Fruit fly (Drosophila melanogaster) whole organism, embryonic: ENCODE results near the gene hog.

Experiments used
- Bgb ChIP-seq: fragments of 200-800 bp; sonication (Bioruptor generic); IDR thresholded peaks from 2 replicates; pipeline ENCODE4 v1.3.6; 2022; ENCODE audit warnings: missing biosample characterization, missing genetic modification characterization; ENCODE audit not compliant: partially characterized antibody
- Bteb2 ChIP-seq: fragments of 200-800 bp; sonication (Bioruptor generic); optimal IDR thresholded peaks from 2 replicates; lab custom pipeline; 2016; ENCODE audit warnings: missing biosample characterization, missing genetic modification characterization
- CG1024 ChIP-seq: fragments of 200-800 bp; sonication (Bioruptor generic); IDR thresholded peaks from 2 replicates; pipeline ENCODE4 v1.3.6; 2022; ENCODE audit warnings: missing biosample characterization, missing genetic modification characterization
- CG10267 ChIP-seq: fragments of 200-800 bp; sonication (Bioruptor generic); optimal IDR thresholded peaks from 2 replicates; lab custom pipeline; 2018; ENCODE audit warnings: missing biosample characterization, mild to moderate bottlenecking, missing genetic modification characterization, moderate library complexity
- CG11695 ChIP-seq: fragments of 200-800 bp; sonication (Bioruptor generic); IDR thresholded peaks from 3 replicates; pipeline ENCODE4 v1.3.6; 2022; ENCODE audit warnings: missing biosample characterization, missing genetic modification characterization
- CG11723 ChIP-seq: fragments of 200-800 bp; sonication (Bioruptor generic); optimal IDR thresholded peaks from 2 replicates; lab custom pipeline; 2017; ENCODE audit warnings: missing biosample characterization, mild to moderate bottlenecking, missing genetic modification characterization
- CG13775 ChIP-seq: fragments of 200-800 bp; sonication (Bioruptor generic); optimal IDR thresholded peaks from 3 replicates; lab custom pipeline; 2017; ENCODE audit warnings: missing biosample characterization, mild to moderate bottlenecking, missing genetic modification characterization
- CG1647 ChIP-seq: fragments of 200-800 bp; sonication (Bioruptor generic); optimal IDR thresholded peaks from 3 replicates; lab custom pipeline; 2016; ENCODE audit warnings: missing biosample characterization, missing genetic modification characterization
- CG16815 ChIP-seq: fragments of 200-800 bp; sonication (Bioruptor generic); optimal IDR thresholded peaks from 3 replicates; lab custom pipeline; 2017; ENCODE audit warnings: missing biosample characterization, mild to moderate bottlenecking, missing genetic modification characterization
- CG17359 ChIP-seq: fragments of 200-800 bp; sonication (Bioruptor generic); optimal IDR thresholded peaks from 3 replicates; lab custom pipeline; 2018; ENCODE audit warnings: missing biosample characterization, mild to moderate bottlenecking, missing genetic modification characterization, moderate library complexity
- CG1792 ChIP-seq: fragments of 200-800 bp; sonication (Bioruptor generic); optimal IDR thresholded peaks from 2 replicates; lab custom pipeline; 2016; ENCODE audit warnings: missing biosample characterization, missing genetic modification characterization
- CG18764 ChIP-seq: fragments of 200-800 bp; sonication (Bioruptor generic); optimal IDR thresholded peaks from 3 replicates; lab custom pipeline; 2016; ENCODE audit warnings: missing biosample characterization, missing genetic modification characterization
- CG2712 ChIP-seq: fragments of 200-800 bp; optimal IDR thresholded peaks from 3 replicates; lab custom pipeline; 2019; ENCODE audit warnings: missing biosample characterization, mild to moderate bottlenecking, missing genetic modification characterization, moderate library complexity
- CG3407 ChIP-seq: fragments of 200-800 bp; sonication (Bioruptor generic); optimal IDR thresholded peaks from 2 replicates; lab custom pipeline; 2018; ENCODE audit warnings: missing biosample characterization, mild to moderate bottlenecking, missing genetic modification characterization
- CG3726 ChIP-seq: fragments of 200-800 bp; sonication (Bioruptor generic); IDR thresholded peaks from 3 replicates; pipeline ENCODE4, ENCODE4 v1.3.6; 2022; ENCODE audit warnings: missing biosample characterization, missing genetic modification characterization
- CG3838 ChIP-seq: fragments of 200-800 bp; sonication (Bioruptor generic); optimal IDR thresholded peaks from 3 replicates; lab custom pipeline; 2016; ENCODE audit warnings: missing biosample characterization, missing genetic modification characterization
- CG4360 ChIP-seq: fragments of 200-800 bp; sonication (Bioruptor generic); IDR thresholded peaks from 2 replicates; pipeline ENCODE4 v1.3.6; 2022; ENCODE audit warnings: missing biosample characterization, missing genetic modification characterization
- CG4617 ChIP-seq: fragments of 200-800 bp; sonication (Bioruptor generic); optimal IDR thresholded peaks from 3 replicates; lab custom pipeline; 2016; ENCODE audit warnings: missing biosample characterization, missing genetic modification characterization, borderline replicate concordance
- CG6254 ChIP-seq: fragments of 200-800 bp; sonication (Bioruptor generic); optimal IDR thresholded peaks from 3 replicates; lab custom pipeline; 2017; ENCODE audit warnings: mild to moderate bottlenecking, missing biosample characterization, missing genetic modification reagents, missing genetic modification characterization
- CG6791 ChIP-seq: fragments of 200-800 bp; sonication (Bioruptor generic); IDR thresholded peaks from 3 replicates; pipeline ENCODE4 v1.3.6; 2022; ENCODE audit warnings: missing biosample characterization, missing genetic modification characterization; ENCODE audit not compliant: partially characterized antibody
- CG6813 ChIP-seq: fragments of 200-800 bp; sonication (Bioruptor generic); optimal IDR thresholded peaks from 2 replicates; lab custom pipeline; 2017; ENCODE audit warnings: missing biosample characterization, missing genetic modification characterization, mild to moderate bottlenecking, moderate library complexity, missing genetic modification reagents
- CG8089 ChIP-seq: fragments of 200-800 bp; sonication (Bioruptor generic); optimal IDR thresholded peaks from 3 replicates; lab custom pipeline; 2016; ENCODE audit warnings: missing biosample characterization, missing genetic modification characterization
- CG9609 ChIP-seq: fragments of 200-800 bp; sonication (Bioruptor generic); optimal IDR thresholded peaks from 3 replicates; lab custom pipeline; 2016; ENCODE audit warnings: missing biosample characterization, missing genetic modification characterization
- CG9932 ChIP-seq: fragments of 200-800 bp; sonication (Bioruptor generic); IDR thresholded peaks from 2 replicates; pipeline ENCODE4 v1.3.6; 2022; ENCODE audit warnings: missing biosample characterization, missing genetic modification characterization
- Dbx ChIP-seq: fragments of 200-800 bp; sonication (Bioruptor generic); IDR thresholded peaks from 3 replicates; pipeline ENCODE4 v1.3.6; 2022; ENCODE audit warnings: missing biosample characterization, missing genetic modification characterization
- Dfd ChIP-seq, 2 experiments: fragments of >200 bp; optimal IDR thresholded peaks; 2 replicates each; lab custom pipeline; 2017; ENCODE audit warnings: missing biosample characterization in 2 of 2, missing genetic modification characterization in 2 of 2
- Dip3 ChIP-seq: fragments of 200-800 bp; sonication (Bioruptor generic); optimal IDR thresholded peaks from 3 replicates; lab custom pipeline; 2016; ENCODE audit warnings: missing biosample characterization, missing genetic modification characterization
- GATAe ChIP-seq: fragments of 200-800 bp; sonication (Bioruptor generic); conservative IDR thresholded peaks from 2 replicates; pipeline ENCODE4 v1.3.6; 2022; ENCODE audit warnings: missing biosample characterization, missing genetic modification characterization
- MESR4 ChIP-seq: fragments of 200-800 bp; sonication (Bioruptor generic); optimal IDR thresholded peaks from 2 replicates; lab custom pipeline; 2018; ENCODE audit warnings: missing biosample characterization, mild to moderate bottlenecking, missing genetic modification characterization, moderate library complexity
- Oaz ChIP-seq: fragments of 200-800 bp; sonication (Bioruptor generic); IDR thresholded peaks from 2 replicates; pipeline ENCODE4 v1.3.6; 2022; ENCODE audit warnings: missing biosample characterization, missing genetic modification characterization
- Sin3A ChIP-seq: fragments of >200 bp; optimal IDR thresholded peaks from 2 replicates; lab custom pipeline; 2018
- Ssrp ChIP-seq: fragments of 200-800 bp; sonication (Bioruptor generic); optimal IDR thresholded peaks from 2 replicates; lab custom pipeline; 2018; ENCODE audit warnings: missing biosample characterization, mild to moderate bottlenecking, missing genetic modification characterization, moderate library complexity
- Taf1 ChIP-seq: fragments of 200-800 bp; sonication (Bioruptor generic); IDR thresholded peaks from 2 replicates; pipeline ENCODE4 v1.3.6; 2022; ENCODE audit warnings: missing biosample characterization, missing genetic modification characterization
- YL-1 ChIP-seq: fragments of 200-800 bp; sonication (Bioruptor generic); optimal IDR thresholded peaks from 3 replicates; lab custom pipeline; 2017; ENCODE audit warnings: missing biosample characterization, mild to moderate bottlenecking, missing genetic modification characterization
- aop ChIP-seq: fragments of 200-800 bp; sonication (Bioruptor generic); IDR thresholded peaks from 2 replicates; pipeline ENCODE4 v1.3.6; 2022; ENCODE audit warnings: missing biosample characterization, missing genetic modification characterization
- bab2 ChIP-seq: fragments of 200-800 bp; sonication (Bioruptor generic); optimal IDR thresholded peaks from 2 replicates; lab custom pipeline; 2016; ENCODE audit warnings: missing biosample characterization, missing genetic modification characterization
- cg ChIP-seq: fragments of 200-800 bp; sonication (Bioruptor generic); optimal IDR thresholded peaks from 3 replicates; lab custom pipeline; 2019; ENCODE audit warnings: missing biosample characterization, mild to moderate bottlenecking, missing genetic modification characterization, moderate library complexity
- chinmo ChIP-seq: fragments of 200-800 bp; sonication (Bioruptor generic); IDR thresholded peaks from 4 replicates; pipeline ENCODE4 v1.3.6; 2022; ENCODE audit warnings: missing biosample characterization, missing genetic modification characterization; ENCODE audit not compliant: partially characterized antibody
- fd64A ChIP-seq: fragments of 200-800 bp; sonication (Bioruptor generic); optimal IDR thresholded peaks from 3 replicates; lab custom pipeline; 2018; ENCODE audit warnings: missing biosample characterization, mild to moderate bottlenecking, missing genetic modification characterization
- gsb-n ChIP-seq: fragments of 200-800 bp; sonication (Bioruptor generic); optimal IDR thresholded peaks from 3 replicates; lab custom pipeline; 2018; ENCODE audit warnings: missing biosample characterization, mild to moderate bottlenecking, missing genetic modification characterization
- gt ChIP-seq: fragments of 200-800 bp; sonication (Bioruptor generic); IDR thresholded peaks from 2 replicates; pipeline ENCODE4 v1.3.6; 2022; ENCODE audit warnings: missing biosample characterization, missing genetic modification characterization
- h ChIP-seq: fragments of >200 bp; optimal IDR thresholded peaks from 2 replicates; lab custom pipeline; 2017
- inv ChIP-seq: fragments of 200-800 bp; sonication (Bioruptor generic); IDR thresholded peaks from 2 replicates; pipeline ENCODE4 v1.3.6; 2022; ENCODE audit warnings: missing biosample characterization, missing genetic modification characterization; ENCODE audit not compliant: partially characterized antibody
- kay ChIP-seq: fragments of 200-800 bp; sonication (Bioruptor generic); optimal IDR thresholded peaks from 2 replicates; lab custom pipeline; 2016; ENCODE audit warnings: missing biosample characterization, missing genetic modification characterization
- maf-S ChIP-seq: fragments of 200-800 bp; sonication (Bioruptor generic); optimal IDR thresholded peaks from 2 replicates; lab custom pipeline; 2016; ENCODE audit warnings: missing biosample characterization, missing genetic modification characterization
- pros ChIP-seq: fragments of 200-800 bp; sonication (Bioruptor generic); optimal IDR thresholded peaks from 3 replicates; lab custom pipeline; 2019; ENCODE audit warnings: missing biosample characterization, mild to moderate bottlenecking, missing genetic modification characterization, moderate library complexity
- repo ChIP-seq: fragments of 200-800 bp; sonication (Bioruptor generic); optimal IDR thresholded peaks from 2 replicates; lab custom pipeline; 2016; ENCODE audit warnings: missing biosample characterization, missing genetic modification characterization
- shn ChIP-seq: fragments of 200-800 bp; sonication (Bioruptor generic); optimal IDR thresholded peaks from 3 replicates; lab custom pipeline; 2016; ENCODE audit warnings: missing biosample characterization, missing genetic modification characterization
- sug ChIP-seq: fragments of 200-800 bp; optimal IDR thresholded peaks from 2 replicates; lab custom pipeline; 2019; ENCODE audit warnings: missing biosample characterization, mild to moderate bottlenecking, missing genetic modification characterization, moderate library complexity
- tin ChIP-seq: fragments of 200-800 bp; sonication (Bioruptor generic); optimal IDR thresholded peaks from 3 replicates; lab custom pipeline; 2016; ENCODE audit warnings: missing biosample characterization, missing genetic modification characterization
- toy ChIP-seq: fragments of 200-800 bp; sonication (Bioruptor generic); IDR thresholded peaks from 2 replicates; pipeline ENCODE4 v1.3.6; 2022; ENCODE audit warnings: missing biosample characterization, missing genetic modification characterization
- twi ChIP-seq: fragments of 200-800 bp; optimal IDR thresholded peaks from 2 replicates; lab custom pipeline; 2019; ENCODE audit warnings: missing biosample characterization, mild to moderate bottlenecking, missing genetic modification characterization, moderate library complexity
- z ChIP-seq: fragments of 200-800 bp; sonication (Bioruptor generic); IDR thresholded peaks from 3 replicates; pipeline ENCODE4 v1.3.6; 2022; ENCODE audit warnings: missing biosample characterization, missing genetic modification characterization

Gene hog

dm6 chrX:14727580-14727979, 8.8 kb upstream of the hog start (continued):
- peak; percentile 47 for TF ChIP-seq CG6813 (GFP tag; lab: Kevin White, UChicago)
- no peak for TF ChIP-seq CG4360 (GFP tag; lab: Robert Waterston, UW)
- TF ChIP-seq bab2 (GFP tag; lab: Kevin White, UChicago): no peak
- TF ChIP-seq pros: no peak
- TF ChIP-seq sug (tag; lab: Kevin White, UChicago): no peak
- no peak for TF ChIP-seq gsb-n (tag; lab: Kevin White, UChicago)
- TF ChIP-seq toy (GFP tag; lab: Robert Waterston, UW): no peak
- TF ChIP-seq chinmo (GFP tag; lab: Robert Waterston, UW): no peak
- no peak for TF ChIP-seq repo (GFP tag; lab: Kevin White, UChicago)
- no peak for TF ChIP-seq h (lab: Kevin White, UChicago)
- no peak for TF ChIP-seq inv (GFP tag; lab: Robert Waterston, UW)
- TF ChIP-seq CG13775 (GFP tag; lab: Kevin White, UChicago): no peak
- no peak for TF ChIP-seq Ssrp (tag; lab: Kevin White, UChicago)
- no peak for TF ChIP-seq fd64A (GFP tag; lab: Kevin White, UChicago)
- no peak for TF ChIP-seq Dfd (GFP tag; optimal IDR thresholded peaks at IDR 0.05; lab: Kevin White, UChicago)
- TF ChIP-seq CG9932 (GFP tag; lab: Robert Waterston, UW): no peak
- no peak for TF ChIP-seq MESR4 (GFP tag; lab: Kevin White, UChicago)
- no peak for TF ChIP-seq CG16815 (GFP tag; lab: Kevin White, UChicago)
- TF ChIP-seq CG6791 (GFP tag; lab: Robert Waterston, UW): no peak
- no peak for TF ChIP-seq CG9609 (GFP tag; lab: Kevin White, UChicago)
- TF ChIP-seq CG2712 (tag; lab: Kevin White, UChicago): peak; percentile 24
- no peak for TF ChIP-seq Sin3A (lab: Kevin White, UChicago)
- TF ChIP-seq Bgb (GFP tag; lab: Robert Waterston, UW): no peak
- no peak for TF ChIP-seq CG18764 (GFP tag; lab: Kevin White, UChicago)
- TF ChIP-seq gt (GFP tag; lab: Robert Waterston, UW): no peak
- TF ChIP-seq Bteb2: no peak
- TF ChIP-seq Dip3 (GFP tag; lab: Kevin White, UChicago): no peak
- no peak for TF ChIP-seq CG11723 (GFP tag; lab: Kevin White, UChicago)
- no peak for TF ChIP-seq CG11695 (GFP tag; lab: Robert Waterston, UW)
- TF ChIP-seq shn: no peak
- TF ChIP-seq CG1024: no peak
- no peak for TF ChIP-seq aop
- TF ChIP-seq YL-1 (GFP tag; lab: Kevin White, UChicago): no peak
- TF ChIP-seq CG10267 (tag; lab: Kevin White, UChicago): peak; percentile 7
- peak; percentile 16 for TF ChIP-seq CG6254
- peak; percentile 47 for TF ChIP-seq CG17359 (tag; lab: Kevin White, UChicago)
- no peak for TF ChIP-seq cg
- no peak for TF ChIP-seq GATAe (GFP tag; lab: Robert Waterston, UW)
- no peak for TF ChIP-seq CG3726
- TF ChIP-seq CG1647: no peak
- no peak for TF ChIP-seq kay (GFP tag; lab: Kevin White, UChicago)
- TF ChIP-seq CG8089: no peak
- TF ChIP-seq CG1792 (GFP tag; lab: Kevin White, UChicago): no peak
- TF ChIP-seq Oaz: no peak
- TF ChIP-seq tin (GFP tag; lab: Kevin White, UChicago): no peak
- TF ChIP-seq maf-S (GFP tag; lab: Kevin White, UChicago): no peak
- no peak for TF ChIP-seq CG3838
- no peak for TF ChIP-seq twi (tag; lab: Kevin White, UChicago)
- TF ChIP-seq Taf1 (GFP tag; lab: Robert Waterston, UW): no peak
- no peak for TF ChIP-seq Dbx (GFP tag; lab: Robert Waterston, UW)
- no peak for TF ChIP-seq CG4617 (GFP tag; lab: Kevin White, UChicago)
- TF ChIP-seq CG3407 (GFP tag; lab: Kevin White, UChicago): peak; percentile 11
- no peak for TF ChIP-seq z
